In genomic region chr2L:20148368-20148767, dm6 we compare ENCODE assay signal across 6 fruit fly cellular contexts.
A peak's percentile ranks its signal among the peaks of the same experiment; 100 is the strongest.
TF ChIP-seq lines count a peak whose summit lies in the region.

No protein-coding gene starts in this region.

- peak; percentile 11 to 29 for TF ChIP-seq CTCF in S2 (optimal IDR thresholded peaks at IDR 0.05; lab: Kevin White, UChicago)
- no peak for TF ChIP-seq CTCF in whole organism, embryonic (GFP tag; optimal IDR thresholded peaks at IDR 0.05; lab: Kevin White, UChicago)

TF ChIP-seq in whole organism, adult, 20 proteins besides CTCF, POLR2A, EP300 and RAD21:
- TF ChIP-seq CG5204 (GFP tag; optimal IDR thresholded peaks at IDR 0.05; lab: Kevin White, UChicago) = no peak
- no peak for TF ChIP-seq tj (GFP tag; optimal IDR thresholded peaks at IDR 0.05; lab: Kevin White, UChicago)
- no peak for TF ChIP-seq Crg-1 (GFP tag; optimal IDR thresholded peaks at IDR 0.05; lab: Kevin White, UChicago)
- no peak for TF ChIP-seq CG33017 (tag; optimal IDR thresholded peaks at IDR 0.05; lab: Kevin White, UChicago)
- TF ChIP-seq bab1 (GFP tag; optimal IDR thresholded peaks at IDR 0.05; lab: Kevin White, UChicago) = peak; percentile 5

TF ChIP-seq in whole organism, embryonic, 481 proteins besides CTCF, POLR2A, EP300 and RAD21 (continues in another document):
- TF ChIP-seq Hmr (GFP tag; optimal IDR thresholded peaks at IDR 0.05; lab: Kevin White, UChicago) = peak; percentile 70
- peak; percentile 38; the same call in 1 of the 2 replicates for TF ChIP-seq Scr (GFP tag; IDR thresholded peaks at IDR 0.05; lab: Robert Waterston, UW; ENCODE audit: partially characterized antibody)
- peak; percentile 47 for TF ChIP-seq MBD-R2 (GFP tag; IDR thresholded peaks at IDR 0.05; lab: Robert Waterston, UW)
- TF ChIP-seq HmgD (GFP tag; optimal IDR thresholded peaks at IDR 0.05; lab: Kevin White, UChicago) = peak; percentile 29
- peak; percentile 14 for TF ChIP-seq Myb (GFP tag; optimal IDR thresholded peaks at IDR 0.05; lab: Kevin White, UChicago)
- 0 out of 2 replicates have a peak, but pooled peaks have one; percentile 8 for TF ChIP-seq CG17328 (GFP tag; IDR thresholded peaks at IDR 0.05; lab: Robert Waterston, UW)
- 0 out of 2 replicates have a peak, but pooled peaks have one; percentile 7 for TF ChIP-seq CG14014 (GFP tag; IDR thresholded peaks at IDR 0.05; lab: Robert Waterston, UW)
- TF ChIP-seq nom (GFP tag; optimal IDR thresholded peaks at IDR 0.05; lab: Kevin White, UChicago) = peak; percentile 15
- no peak for TF ChIP-seq esg (GFP tag; conservative IDR thresholded peaks at IDR 0.05; lab: Robert Waterston, UW)
- TF ChIP-seq CG17186 (GFP tag; optimal IDR thresholded peaks at IDR 0.05; lab: Kevin White, UChicago) = peak; percentile 46
- peak; percentile 44; the same call in 1 of the 3 replicates for TF ChIP-seq CG17361 (GFP tag; IDR thresholded peaks at IDR 0.05; lab: Robert Waterston, UW)
- peak; percentile 66 for TF ChIP-seq amos (GFP tag; IDR thresholded peaks at IDR 0.05; lab: Robert Waterston, UW; ENCODE audit: partially characterized antibody)
- no peak for TF ChIP-seq Max (GFP tag; optimal IDR thresholded peaks at IDR 0.05; lab: Kevin White, UChicago)
- no peak for TF ChIP-seq Mrtf (GFP tag; IDR thresholded peaks at IDR 0.05; lab: Robert Waterston, UW)
- TF ChIP-seq CG16813 (GFP tag; IDR thresholded peaks at IDR 0.05; lab: Robert Waterston, UW; ENCODE audit: partially characterized antibody) = peak; percentile 39; the same call in 1 of the 3 replicates
- no peak for TF ChIP-seq CG16863 (GFP tag; optimal IDR thresholded peaks at IDR 0.05; lab: Kevin White, UChicago)
- peak; percentile 54 for TF ChIP-seq CG15514 (GFP tag; optimal IDR thresholded peaks at IDR 0.05; lab: Kevin White, UChicago)
- peak; percentile 69 for TF ChIP-seq Gug (GFP tag; IDR thresholded peaks at IDR 0.05; lab: Robert Waterston, UW)
- peak; percentile 53 for TF ChIP-seq CG6272 (GFP tag; IDR thresholded peaks at IDR 0.05; lab: Robert Waterston, UW)

TF ChIP-seq in whole organism, prepupa, 60 proteins besides CTCF, POLR2A, EP300 and RAD21:
- TF ChIP-seq Sox14 (GFP tag; optimal IDR thresholded peaks at IDR 0.05; lab: Kevin White, UChicago) = no peak
- peak; percentile 47 for TF ChIP-seq Eip78C (GFP tag; lab: Kevin White, UChicago)
- peak; percentile 32; the same call in 1 of the 3 replicates for TF ChIP-seq eg (GFP tag; IDR thresholded peaks at IDR 0.05; lab: Robert Waterston, UW)
- no peak for TF ChIP-seq dsx (GFP tag; optimal IDR thresholded peaks at IDR 0.05; lab: Kevin White, UChicago; ENCODE audit: poor library complexity, severe bottlenecking)
- TF ChIP-seq CG6792 (GFP tag; optimal IDR thresholded peaks at IDR 0.05; lab: Kevin White, UChicago) = no peak
- no peak for TF ChIP-seq CG15336 (GFP tag; IDR thresholded peaks at IDR 0.05; lab: Robert Waterston, UW)
- TF ChIP-seq svp (GFP tag; lab: Kevin White, UChicago) = peak; percentile 13

TF ChIP-seq in whole organism, pupa, 21 proteins besides CTCF, POLR2A, EP300 and RAD21:
- TF ChIP-seq Ets98B (GFP tag; IDR thresholded peaks at IDR 0.05; lab: Robert Waterston, UW) (peak; percentile 15; the same call in 1 of the 2 replicates), CG4496 (GFP tag; IDR thresholded peaks at IDR 0.05; lab: Robert Waterston, UW) (peak; percentile 45; the same call in 2 of the 3 replicates), Snoo (tag; optimal IDR thresholded peaks at IDR 0.05; lab: Kevin White, UChicago) (no peak)

TF ChIP-seq in whole organism, wandering third instar larva, 38 proteins besides CTCF, POLR2A, EP300 and RAD21:
- TF ChIP-seq Jra (GFP tag; optimal IDR thresholded peaks at IDR 0.05; lab: Kevin White, UChicago) (no peak), Hnf4 (GFP tag; optimal IDR thresholded peaks at IDR 0.05; lab: Kevin White, UChicago) (no peak), Rel (GFP tag; optimal IDR thresholded peaks at IDR 0.05; lab: Kevin White, UChicago) (no peak), Rel (tag; optimal IDR thresholded peaks at IDR 0.05; lab: Kevin White, UChicago) (no peak), lola (GFP tag; optimal IDR thresholded peaks at IDR 0.05; lab: Kevin White, UChicago) (no peak), Hr83 (GFP tag; optimal IDR thresholded peaks at IDR 0.05; lab: Kevin White, UChicago; ENCODE audit: poor library complexity, severe bottlenecking) (peak; percentile 34), Myc (optimal IDR thresholded peaks at IDR 0.05; lab: Kevin White, UChicago) (no peak)
TF ChIP-seq in whole organism, wandering third instar larva: peak in this region for 1.
